Fruit fly (Drosophila melanogaster) whole organism, embryonic: ENCODE data around the gene sima.

ENCODE experiments used
- Atf-2 ChIP-seq: fragments of 200-800 bp; sonication (Bioruptor generic); optimal IDR thresholded peaks from 2 replicates; lab custom pipeline; 2016; ENCODE audit warnings: missing biosample characterization, missing genetic modification characterization
- CG11723 ChIP-seq: fragments of 200-800 bp; sonication (Bioruptor generic); optimal IDR thresholded peaks from 2 replicates; lab custom pipeline; 2017; ENCODE audit warnings: missing biosample characterization, mild to moderate bottlenecking, missing genetic modification characterization
- CG12299 ChIP-seq: fragments of 200-800 bp; sonication (Bioruptor generic); optimal IDR thresholded peaks from 2 replicates; lab custom pipeline; 2018; ENCODE audit warnings: missing biosample characterization, mild to moderate bottlenecking, missing genetic modification characterization
- CG14860 ChIP-seq: fragments of 200-800 bp; sonication (Bioruptor generic); IDR thresholded peaks from 3 replicates; pipeline ENCODE4 v1.3.6; 2022; ENCODE audit warnings: missing biosample characterization, missing genetic modification characterization; ENCODE audit not compliant: partially characterized antibody
- CG15479 ChIP-seq: fragments of 200-800 bp; sonication (Bioruptor generic); optimal IDR thresholded peaks from 3 replicates; lab custom pipeline; 2019; ENCODE audit warnings: missing biosample characterization, mild to moderate bottlenecking, missing genetic modification characterization, moderate library complexity
- CG15514 ChIP-seq: fragments of 200-800 bp; sonication (Bioruptor generic); optimal IDR thresholded peaks from 3 replicates; lab custom pipeline; 2017; ENCODE audit warnings: missing biosample characterization, missing genetic modification characterization, mild to moderate bottlenecking, moderate library complexity, missing genetic modification reagents
- CG1603 ChIP-seq: fragments of 200-800 bp; sonication (Bioruptor generic); optimal IDR thresholded peaks from 2 replicates; lab custom pipeline; 2019; ENCODE audit warnings: missing biosample characterization, mild to moderate bottlenecking, missing genetic modification characterization, moderate library complexity
- CG16813 ChIP-seq: fragments of 200-800 bp; sonication (Bioruptor generic); IDR thresholded peaks from 3 replicates; pipeline ENCODE4 v1.3.6; 2022; ENCODE audit warnings: missing biosample characterization, missing genetic modification characterization; ENCODE audit not compliant: partially characterized antibody
- CG18262 ChIP-seq: fragments of 200-800 bp; optimal IDR thresholded peaks from 3 replicates; lab custom pipeline; 2019; ENCODE audit warnings: missing biosample characterization, mild to moderate bottlenecking, missing genetic modification characterization, moderate library complexity
- CG18599 ChIP-seq: fragments of 200-800 bp; sonication (Bioruptor generic); optimal IDR thresholded peaks from 3 replicates; lab custom pipeline; 2017; ENCODE audit warnings: missing biosample characterization, missing genetic modification characterization, mild to moderate bottlenecking, moderate library complexity, missing genetic modification reagents
- CG2712 ChIP-seq: fragments of 200-800 bp; optimal IDR thresholded peaks from 3 replicates; lab custom pipeline; 2019; ENCODE audit warnings: missing biosample characterization, mild to moderate bottlenecking, missing genetic modification characterization, moderate library complexity
- CG31441 ChIP-seq: fragments of 200-800 bp; sonication (Bioruptor generic); IDR thresholded peaks from 2 replicates; pipeline ENCODE4 v1.3.6; 2022; ENCODE audit warnings: missing biosample characterization, missing genetic modification characterization
- CG32767 ChIP-seq: fragments of 200-800 bp; sonication (Bioruptor generic); IDR thresholded peaks from 2 replicates; pipeline ENCODE4 v1.3.6; 2022; ENCODE audit warnings: missing biosample characterization, missing genetic modification characterization
- CG4707 ChIP-seq: fragments of 200-800 bp; sonication (Bioruptor generic); optimal IDR thresholded peaks from 2 replicates; lab custom pipeline; 2018; ENCODE audit warnings: missing biosample characterization, mild to moderate bottlenecking, missing genetic modification characterization, moderate library complexity
- CG4730 ChIP-seq: fragments of 200-800 bp; sonication (Bioruptor generic); IDR thresholded peaks from 2 replicates; pipeline ENCODE4 v1.3.6; 2022; ENCODE audit warnings: missing biosample characterization, missing genetic modification characterization
- CG4854 ChIP-seq: fragments of 200-800 bp; sonication (Bioruptor generic); optimal IDR thresholded peaks from 2 replicates; lab custom pipeline; 2016; ENCODE audit warnings: missing biosample characterization, missing genetic modification characterization, inconsistent platforms
- CG6765 ChIP-seq: fragments of 200-800 bp; sonication (Bioruptor generic); optimal IDR thresholded peaks from 3 replicates; lab custom pipeline; 2017; ENCODE audit warnings: missing biosample characterization, mild to moderate bottlenecking, missing genetic modification characterization
- CG6854 ChIP-seq: fragments of 200-800 bp; sonication (Bioruptor generic); optimal IDR thresholded peaks from 3 replicates; lab custom pipeline; 2017; ENCODE audit warnings: missing biosample characterization, mild to moderate bottlenecking, missing genetic modification characterization
- CG7357 ChIP-seq: fragments of 200-800 bp; sonication (Bioruptor generic); IDR thresholded peaks from 3 replicates; pipeline ENCODE4 v1.3.6; 2022; ENCODE audit warnings: missing biosample characterization, missing genetic modification characterization
- CG8765 ChIP-seq: fragments of 200-800 bp; sonication (Bioruptor generic); IDR thresholded peaks from 2 replicates; pipeline ENCODE4 v1.3.6; 2022; ENCODE audit warnings: missing biosample characterization, missing genetic modification characterization
- CG9817 ChIP-seq: fragments of 200-800 bp; sonication (Bioruptor generic); optimal IDR thresholded peaks from 2 replicates; lab custom pipeline; 2018; ENCODE audit warnings: missing biosample characterization, mild to moderate bottlenecking, missing genetic modification characterization, moderate library complexity
- Dbx ChIP-seq: fragments of 200-800 bp; sonication (Bioruptor generic); IDR thresholded peaks from 3 replicates; pipeline ENCODE4 v1.3.6; 2022; ENCODE audit warnings: missing biosample characterization, missing genetic modification characterization
- Dll ChIP-seq: fragments of 200-800 bp; sonication (Bioruptor generic); IDR thresholded peaks from 4 replicates; pipeline ENCODE4 v1.3.6; 2022; ENCODE audit warnings: missing biosample characterization, missing genetic modification characterization; ENCODE audit not compliant: partially characterized antibody
- Gug ChIP-seq: fragments of 200-800 bp; sonication (Bioruptor generic); IDR thresholded peaks from 4 replicates; pipeline ENCODE4 v1.3.6; 2022; ENCODE audit warnings: missing biosample characterization, missing genetic modification characterization
- H2.0 ChIP-seq: fragments of 200-800 bp; sonication (Bioruptor generic); IDR thresholded peaks from 2 replicates; pipeline ENCODE4 v1.3.6; 2022; ENCODE audit warnings: missing biosample characterization, missing genetic modification characterization
- HLH54F ChIP-seq: fragments of 200-800 bp; sonication (Bioruptor generic); optimal IDR thresholded peaks from 3 replicates; lab custom pipeline; 2016; ENCODE audit warnings: missing biosample characterization, missing genetic modification characterization
- HmgD ChIP-seq: fragments of 200-800 bp; sonication (Bioruptor generic); optimal IDR thresholded peaks from 3 replicates; lab custom pipeline; 2016; ENCODE audit warnings: missing biosample characterization, missing genetic modification characterization
- Myb ChIP-seq: fragments of 200-800 bp; sonication (Bioruptor generic); optimal IDR thresholded peaks from 2 replicates; lab custom pipeline; 2016; ENCODE audit warnings: missing biosample characterization, missing genetic modification characterization
- Ssrp ChIP-seq: fragments of 200-800 bp; sonication (Bioruptor generic); optimal IDR thresholded peaks from 2 replicates; lab custom pipeline; 2018; ENCODE audit warnings: missing biosample characterization, mild to moderate bottlenecking, missing genetic modification characterization, moderate library complexity
- Taf1 ChIP-seq: fragments of 200-800 bp; sonication (Bioruptor generic); IDR thresholded peaks from 2 replicates; pipeline ENCODE4 v1.3.6; 2022; ENCODE audit warnings: missing biosample characterization, missing genetic modification characterization
- Xbp1 ChIP-seq: fragments of 200-800 bp; sonication (Bioruptor generic); optimal IDR thresholded peaks from 3 replicates; lab custom pipeline; 2016; ENCODE audit warnings: missing biosample characterization, mild to moderate bottlenecking, missing genetic modification characterization
- abd-A ChIP-seq: fragments of 200-800 bp; sonication (Bioruptor generic); optimal IDR thresholded peaks from 3 replicates; lab custom pipeline; 2019; ENCODE audit warnings: missing biosample characterization, mild to moderate bottlenecking, missing genetic modification characterization, moderate library complexity
- bcd ChIP-seq: fragments of 200-800 bp; sonication (Bioruptor generic); optimal IDR thresholded peaks from 2 replicates; lab custom pipeline; 2017; ENCODE audit warnings: missing biosample characterization, mild to moderate bottlenecking, missing genetic modification characterization
- br ChIP-seq: fragments of >200 bp; optimal IDR thresholded peaks from 2 replicates; lab custom pipeline; 2017
- cg ChIP-seq: fragments of 200-800 bp; sonication (Bioruptor generic); optimal IDR thresholded peaks from 3 replicates; lab custom pipeline; 2019; ENCODE audit warnings: missing biosample characterization, mild to moderate bottlenecking, missing genetic modification characterization, moderate library complexity
- crol ChIP-seq: fragments of 200-800 bp; sonication (Bioruptor generic); IDR thresholded peaks from 2 replicates; pipeline ENCODE4 v1.3.6; 2022; ENCODE audit warnings: missing biosample characterization, missing genetic modification characterization
- en ChIP-seq: fragments of 200-800 bp; sonication (Bioruptor generic); optimal IDR thresholded peaks from 2 replicates; lab custom pipeline; 2016; ENCODE audit warnings: missing biosample characterization, missing genetic modification characterization
- fd102C ChIP-seq: fragments of 200-800 bp; sonication (Bioruptor generic); optimal IDR thresholded peaks from 2 replicates; lab custom pipeline; 2018; ENCODE audit warnings: missing biosample characterization, mild to moderate bottlenecking, missing genetic modification characterization, moderate library complexity
- fd3F ChIP-seq: fragments of 200-800 bp; sonication (Bioruptor generic); optimal IDR thresholded peaks from 2 replicates; lab custom pipeline; 2018; ENCODE audit warnings: missing biosample characterization, mild to moderate bottlenecking, missing genetic modification characterization, moderate library complexity
- jing ChIP-seq: fragments of 200-800 bp; sonication (Bioruptor generic); optimal IDR thresholded peaks from 2 replicates; lab custom pipeline; 2018; ENCODE audit warnings: missing biosample characterization, mild to moderate bottlenecking, missing genetic modification characterization
- lmd ChIP-seq: fragments of 200-800 bp; sonication (Bioruptor generic); IDR thresholded peaks from 2 replicates; pipeline ENCODE4 v1.3.6; 2022; ENCODE audit warnings: missing biosample characterization, missing genetic modification characterization
- mld ChIP-seq: fragments of 200-800 bp; sonication (Bioruptor generic); IDR thresholded peaks from 3 replicates; pipeline ENCODE4 v1.3.6; 2022; ENCODE audit warnings: missing biosample characterization, missing genetic modification characterization; ENCODE audit not compliant: partially characterized antibody
- nmo ChIP-seq: fragments of 200-800 bp; sonication (Bioruptor generic); optimal IDR thresholded peaks from 2 replicates; lab custom pipeline; 2018; ENCODE audit warnings: missing biosample characterization, mild to moderate bottlenecking, missing genetic modification characterization, moderate library complexity
- onecut ChIP-seq: fragments of 200-800 bp; sonication (Bioruptor generic); IDR thresholded peaks from 2 replicates; pipeline ENCODE4 v1.3.6; 2022; ENCODE audit warnings: missing biosample characterization, missing genetic modification characterization
- repo ChIP-seq: fragments of 200-800 bp; sonication (Bioruptor generic); optimal IDR thresholded peaks from 2 replicates; lab custom pipeline; 2016; ENCODE audit warnings: missing biosample characterization, missing genetic modification characterization
- ro ChIP-seq: fragments of 200-800 bp; sonication (Bioruptor generic); IDR thresholded peaks from 2 replicates; pipeline ENCODE4 v1.3.6; 2022; ENCODE audit warnings: missing biosample characterization, missing genetic modification characterization
- sc ChIP-seq, 3 experiments: fragments of >200 bp in 2 of 3; fragments of 200-800 bp in 1 of 3; sonication (Bioruptor generic) in 1 of 3; optimal IDR thresholded peaks; 2 replicates in 2 of 3; 3 replicates in 1 of 3; lab custom pipeline; 2017; ENCODE audit warnings: mild to moderate bottlenecking in 1 of 3, missing biosample characterization in 1 of 3, missing genetic modification characterization in 1 of 3, missing genetic modification reagents in 1 of 3
- schlank ChIP-seq: fragments of 200-800 bp; sonication (Bioruptor generic); optimal IDR thresholded peaks from 2 replicates; lab custom pipeline; 2018; ENCODE audit warnings: missing biosample characterization, mild to moderate bottlenecking, missing genetic modification characterization
- sens ChIP-seq: fragments of 200-800 bp; sonication (Bioruptor generic); peaks from one replicate; lab custom pipeline; 2016; ENCODE audit warnings: missing biosample characterization, missing genetic modification characterization
- vvl ChIP-seq: fragments of 200-800 bp; sonication (Bioruptor generic); IDR thresholded peaks from 2 replicates; pipeline ENCODE4 v1.3.6; 2022; ENCODE audit warnings: missing biosample characterization, missing genetic modification characterization
- z ChIP-seq: fragments of 200-800 bp; sonication (Bioruptor generic); IDR thresholded peaks from 3 replicates; pipeline ENCODE4 v1.3.6; 2022; ENCODE audit warnings: missing biosample characterization, missing genetic modification characterization

The sima gene

dm6 chr3R:30092700-30093044 is 34.6 kb downstream of the sima start (continued):
- TF ChIP-seq Ssrp (tag; lab: Kevin White, UChicago) (peak; percentile 75), CG4730 (GFP tag; lab: Robert Waterston, UW) (peak; percentile 75), CG4854 (GFP tag; lab: Kevin White, UChicago) (peak; percentile 74), repo (peak; percentile 83), Taf1 (GFP tag; lab: Robert Waterston, UW) (peak; percentile 69), bcd (GFP tag; lab: Kevin White, UChicago) (peak; percentile 84), Xbp1 (GFP tag; lab: Kevin White, UChicago) (peak; percentile 89), onecut (GFP tag; lab: Robert Waterston, UW) (peak; percentile 71), CG15479 (GFP tag; lab: Kevin White, UChicago) (no peak), CG12299 (tag; lab: Kevin White, UChicago) (peak; percentile 81), nmo (peak; percentile 80), CG18262 (tag; lab: Kevin White, UChicago) (peak; percentile 81), HmgD (GFP tag; lab: Kevin White, UChicago) (peak; percentile 57), ro (GFP tag; lab: Robert Waterston, UW) (peak; percentile 57), HLH54F (GFP tag; lab: Kevin White, UChicago) (peak; percentile 83), CG7357 (GFP tag; lab: Robert Waterston, UW) (peak; percentile 78), en (GFP tag; lab: Kevin White, UChicago) (peak; percentile 76), CG6854 (GFP tag; lab: Kevin White, UChicago) (peak; percentile 69), CG2712 (tag; lab: Kevin White, UChicago) (peak; percentile 86), mld (no peak), CG4707 (GFP tag; lab: Kevin White, UChicago) (peak; percentile 56), Myb (peak; percentile 74), abd-A (tag; lab: Kevin White, UChicago) (peak; percentile 35), fd3F (GFP tag; lab: Kevin White, UChicago) (peak; percentile 83), fd102C (GFP tag; lab: Kevin White, UChicago) (no peak), jing (GFP tag; lab: Kevin White, UChicago) (peak; percentile 68), lmd (GFP tag; lab: Robert Waterston, UW) (peak; percentile 90), br (lab: Kevin White, UChicago) (no peak), CG11723 (peak; percentile 2), cg (GFP tag; lab: Kevin White, UChicago) (no peak), crol (GFP tag; lab: Robert Waterston, UW) (no peak; the same call in 1 of the 2 replicates), CG15514 (GFP tag; lab: Kevin White, UChicago) (peak; percentile 68), CG1603 (tag; lab: Kevin White, UChicago) (peak; percentile 82), Atf-2 (GFP tag; lab: Kevin White, UChicago) (peak; percentile 86), z (GFP tag; lab: Robert Waterston, UW) (no peak; the same call in 2 of the 3 replicates), Dll (GFP tag; lab: Robert Waterston, UW) (no peak), schlank (tag; lab: Kevin White, UChicago) (peak; percentile 81), CG9817 (tag; lab: Kevin White, UChicago) (peak; percentile 86), sens (peak; percentile 95), H2.0 (GFP tag; lab: Robert Waterston, UW) (peak; percentile 72), CG6765 (GFP tag; lab: Kevin White, UChicago) (peak; percentile 48), vvl (GFP tag; lab: Robert Waterston, UW) (peak; percentile 95), CG8765 (GFP tag; lab: Robert Waterston, UW) (0 out of 2 replicates have a peak, but pooled peaks have one; percentile 58), Gug (GFP tag; lab: Robert Waterston, UW) (peak; percentile 78), CG31441 (GFP tag; lab: Robert Waterston, UW) (peak; percentile 77), CG18599 (GFP tag; lab: Kevin White, UChicago) (peak; percentile 93), sc (optimal IDR thresholded peaks at IDR 0.05; lab: Kevin White, UChicago) (no peak), sc (GFP tag; optimal IDR thresholded peaks at IDR 0.05; lab: Kevin White, UChicago) (peak; percentile 43), CG32767 (GFP tag; lab: Robert Waterston, UW) (peak; percentile 81), CG16813 (no peak), CG14860 (GFP tag; lab: Robert Waterston, UW) (no peak), Dbx (GFP tag; lab: Robert Waterston, UW) (peak; percentile 90)
